Fruit fly (Drosophila melanogaster): ENCODE results near the gene rst.

The rst gene

DNA sequence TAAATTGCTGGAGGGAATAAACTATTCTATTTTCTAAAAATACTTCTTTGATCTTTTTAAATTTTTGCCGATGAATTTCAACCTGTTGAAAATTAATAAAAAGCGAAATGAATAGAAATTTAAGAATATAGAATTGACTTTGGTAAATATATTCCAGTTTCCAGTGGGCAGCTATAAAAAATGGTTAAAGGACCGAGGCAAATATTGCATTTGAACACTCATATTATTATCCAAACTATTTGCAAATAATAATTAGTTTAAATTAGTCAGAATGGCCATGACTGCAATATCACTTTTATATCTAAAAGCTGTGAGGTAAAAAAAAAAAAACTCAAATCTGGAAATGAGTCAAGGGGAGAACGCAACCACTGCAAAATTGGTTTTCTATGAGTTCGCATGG, 38.8 kb downstream of the rst start, which contains the start of gene CG3592:
TSS of gene CG3592 (plus strand) at position 301 of the 400 bp plus-strand sequence.
- TF ChIP-seq br (GFP tag; optimal IDR thresholded peaks at IDR 0.05) (no peak), psq (GFP tag; optimal IDR thresholded peaks at IDR 0.05) (no peak)

DNA sequence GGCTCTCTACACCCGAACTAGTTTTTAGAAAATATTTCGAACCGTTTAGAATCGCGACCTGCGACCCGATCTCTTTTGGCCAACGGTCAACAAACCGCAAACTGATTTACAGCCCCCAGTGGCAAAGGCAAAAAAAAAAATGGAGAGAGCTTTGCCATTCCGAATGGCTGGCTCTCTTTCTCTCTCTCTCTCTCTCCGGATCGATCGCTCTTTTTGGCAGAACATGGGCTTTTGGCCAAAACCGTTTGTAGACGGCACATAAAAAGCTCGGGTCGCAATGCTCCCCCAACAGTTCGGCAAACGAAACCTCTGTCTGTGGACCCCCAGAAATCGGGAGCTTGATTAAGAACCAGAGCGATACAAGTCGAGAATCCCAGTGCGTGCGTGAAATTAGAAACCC, 44.1 kb downstream of the rst start, which contains the start of gene CG32793:
TSS of gene CG32793 (plus strand) at position 301 of the 400 bp plus-strand sequence.
- TF ChIP-seq dl (GFP tag; optimal IDR thresholded peaks at IDR 0.05; ENCODE audit: insufficient read depth in 1 of 2, partially characterized antibody in 2 of 2): no peak
- no peak for TF ChIP-seq GATAd (GFP tag; optimal IDR thresholded peaks at IDR 0.05)
- no peak for TF ChIP-seq rgr (GFP tag; optimal IDR thresholded peaks at IDR 0.05)
- TF ChIP-seq usp (GFP tag; optimal IDR thresholded peaks at IDR 0.05): no peak
- no peak for TF ChIP-seq psq (GFP tag; optimal IDR thresholded peaks at IDR 0.05)
- TF ChIP-seq sage (GFP tag; optimal IDR thresholded peaks at IDR 0.05): no peak
- TF ChIP-seq foxo (GFP tag; optimal IDR thresholded peaks at IDR 0.05): no peak
- TF ChIP-seq brk (GFP tag; optimal IDR thresholded peaks at IDR 0.05): no peak
- TF ChIP-seq woc (GFP tag; optimal IDR thresholded peaks at IDR 0.05): no peak
- no peak for TF ChIP-seq Mio (GFP tag; optimal IDR thresholded peaks at IDR 0.05)
- TF ChIP-seq dmrt93B (GFP tag; optimal IDR thresholded peaks at IDR 0.05): no peak
- no peak for TF ChIP-seq Abd-B (GFP tag; optimal IDR thresholded peaks at IDR 0.05)

DNA sequence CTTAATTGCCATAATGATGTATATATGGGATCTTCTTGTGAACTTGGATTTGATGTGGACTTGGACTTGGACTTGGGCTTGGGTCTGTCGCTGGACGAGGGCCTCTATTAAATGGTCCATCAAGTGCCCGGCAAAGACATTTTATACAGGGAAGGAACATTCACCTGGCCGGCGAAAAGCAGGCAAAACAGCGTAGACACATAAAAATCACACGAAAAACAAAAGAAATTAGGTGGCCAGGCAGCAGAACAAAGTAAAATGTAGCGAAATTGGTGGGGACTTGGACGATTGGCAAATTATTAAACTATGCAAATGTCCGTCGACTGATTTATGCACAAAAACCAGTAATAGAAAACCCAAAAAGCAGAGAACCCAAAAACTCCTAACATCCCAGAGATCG, 46.5 kb downstream of the rst start, which contains the start of gene CG14424:
TSS of gene CG14424 (minus strand) at position 101 of the 400 bp plus-strand sequence.
- no peak for TF ChIP-seq foxo (GFP tag; optimal IDR thresholded peaks at IDR 0.05)
- TF ChIP-seq usp (GFP tag; optimal IDR thresholded peaks at IDR 0.05): no peak
- TF ChIP-seq sv (GFP tag; optimal IDR thresholded peaks at IDR 0.05): no peak
- TF ChIP-seq Abd-B (GFP tag; optimal IDR thresholded peaks at IDR 0.05): no peak
- TF ChIP-seq dmrt93B (GFP tag; optimal IDR thresholded peaks at IDR 0.05): no peak
- TF ChIP-seq psq (GFP tag; optimal IDR thresholded peaks at IDR 0.05): no peak

- TF ChIP-seq HLH106 (tag; optimal IDR thresholded peaks at IDR 0.05) (peak; percentile 63), CG9705 (GFP tag; optimal IDR thresholded peaks at IDR 0.05) (no peak), fru (GFP tag; optimal IDR thresholded peaks at IDR 0.05) (no peak), tai (GFP tag; optimal IDR thresholded peaks at IDR 0.05) (peak; percentile 9), sv (GFP tag; optimal IDR thresholded peaks at IDR 0.05) (peak; percentile 6), pan (optimal IDR thresholded peaks at IDR 0.05) (no peak), dsf (GFP tag; optimal IDR thresholded peaks at IDR 0.05; ENCODE audit: borderline replicate concordance) (no peak), Dfd (GFP tag; optimal IDR thresholded peaks at IDR 0.05) (no peak), CG32264 (GFP tag; optimal IDR thresholded peaks at IDR 0.05) (no peak), Vsx2 (GFP tag; optimal IDR thresholded peaks at IDR 0.05; ENCODE audit: partially characterized antibody) (no peak), rgr (GFP tag; optimal IDR thresholded peaks at IDR 0.05) (peak; percentile 63), Jra (GFP tag; optimal IDR thresholded peaks at IDR 0.05) (no peak), brk (GFP tag; optimal IDR thresholded peaks at IDR 0.05) (no peak), lola (GFP tag; optimal IDR thresholded peaks at IDR 0.05) (no peak), Myc (optimal IDR thresholded peaks at IDR 0.05) (no peak), Hr78 (GFP tag; optimal IDR thresholded peaks at IDR 0.05) (no peak), br (GFP tag; optimal IDR thresholded peaks at IDR 0.05) (peak; percentile 60), Abd-B (GFP tag; optimal IDR thresholded peaks at IDR 0.05) (no peak), jim (GFP tag; optimal IDR thresholded peaks at IDR 0.05) (no peak), usp (GFP tag; optimal IDR thresholded peaks at IDR 0.05) (no peak), woc (GFP tag; optimal IDR thresholded peaks at IDR 0.05) (peak; percentile 19), sage (GFP tag; optimal IDR thresholded peaks at IDR 0.05) (no peak), ey (GFP tag; optimal IDR thresholded peaks at IDR 0.05) (peak; percentile 57), GATAd (GFP tag; optimal IDR thresholded peaks at IDR 0.05) (no peak), psq (GFP tag; optimal IDR thresholded peaks at IDR 0.05) (peak; percentile 24), Rel (GFP tag; optimal IDR thresholded peaks at IDR 0.05) (no peak), Rel (tag; optimal IDR thresholded peaks at IDR 0.05) (no peak), OdsH (GFP tag; optimal IDR thresholded peaks at IDR 0.05) (peak; percentile 54), dl (GFP tag; optimal IDR thresholded peaks at IDR 0.05; ENCODE audit: insufficient read depth in 1 of 2, partially characterized antibody in 2 of 2) (no peak), foxo (GFP tag; optimal IDR thresholded peaks at IDR 0.05) (no peak), Mio (GFP tag; optimal IDR thresholded peaks at IDR 0.05) (no peak), N (GFP tag; optimal IDR thresholded peaks at IDR 0.05) (no peak), h (GFP tag; optimal IDR thresholded peaks at IDR 0.05) (peak; percentile 65), CrebA (GFP tag; optimal IDR thresholded peaks at IDR 0.05; ENCODE audit: borderline replicate concordance) (no peak), Hnf4 (GFP tag; optimal IDR thresholded peaks at IDR 0.05) (peak; percentile 63), Dif (GFP tag; optimal IDR thresholded peaks at IDR 0.05; ENCODE audit: partially characterized antibody) (no peak), Sp1 (GFP tag; optimal IDR thresholded peaks at IDR 0.05) (peak; percentile 49), dmrt93B (GFP tag; optimal IDR thresholded peaks at IDR 0.05) (no peak), Hr83 (GFP tag; optimal IDR thresholded peaks at IDR 0.05; ENCODE audit: poor library complexity, severe bottlenecking) (no peak)
Measured at dm6 chrX:2919742-2920141, 53.9 kb downstream of the rst start, which contains the start of gene CG3588. Gene CG3588, plus strand, starts transcription at chrX:2919770.

Data from whole organism, wandering third instar larva.